Fruit fly (Drosophila melanogaster) Kc167 (cell line): ENCODE data around the gene TrpA1.

Experiments
- Myc ChIP-seq: fragments of >200 bp; optimal IDR thresholded peaks from 2 replicates; lab custom pipeline; 2017; ENCODE audit warnings: missing external identifiers
- Sin3A ChIP-seq: fragments of >200 bp; optimal IDR thresholded peaks from 2 replicates; lab custom pipeline; 2018; ENCODE audit warnings: missing external identifiers
- h ChIP-seq: fragments of >200 bp; optimal IDR thresholded peaks from 3 replicates; lab custom pipeline; 2018; ENCODE audit warnings: missing external identifiers
- insv ChIP-seq: fragments of >200 bp; optimal IDR thresholded peaks from 3 replicates; lab custom pipeline; 2018; ENCODE audit warnings: missing external identifiers
- psq ChIP-seq: fragments of >200 bp; optimal IDR thresholded peaks from 2 replicates; lab custom pipeline; 2017; ENCODE audit warnings: missing external identifiers
- ttk ChIP-seq: sonication (Bioruptor generic); optimal IDR thresholded peaks from 2 replicates; lab custom pipeline; 2017; ENCODE audit warnings: missing external identifiers

TrpA1 gene

dm6 chr3L:8925679-8926078 is 20.7 kb upstream of the TrpA1 start:
- TF ChIP-seq insv (lab: Kevin White, UChicago) = no peak
- TF ChIP-seq h (lab: Kevin White, UChicago) = no peak
- TF ChIP-seq Sin3A (lab: Kevin White, UChicago) = no peak
- TF ChIP-seq psq (lab: Kevin White, UChicago) = no peak
- TF ChIP-seq ttk (lab: Kevin White, UChicago) = no peak
- no peak for TF ChIP-seq Myc (lab: Kevin White, UChicago)

dm6 chr3L:8924999-8925398 is 20.0 kb upstream of the TrpA1 start:
- TF ChIP-seq insv (lab: Kevin White, UChicago) = no peak
- TF ChIP-seq ttk (lab: Kevin White, UChicago) = no peak
- no peak for TF ChIP-seq Myc (lab: Kevin White, UChicago)
- no peak for TF ChIP-seq Sin3A (lab: Kevin White, UChicago)
- no peak for TF ChIP-seq h (lab: Kevin White, UChicago)
- TF ChIP-seq psq (lab: Kevin White, UChicago) = no peak

- TF ChIP-seq Myc (lab: Kevin White, UChicago) (no peak), psq (lab: Kevin White, UChicago) (no peak), ttk (lab: Kevin White, UChicago) (no peak), Sin3A (lab: Kevin White, UChicago) (no peak)
Observed at dm6 chr3L:8924417-8924913, 19.5 kb upstream of the TrpA1 start.

- TF ChIP-seq ttk (lab: Kevin White, UChicago) (no peak), h (lab: Kevin White, UChicago) (no peak), Myc (lab: Kevin White, UChicago) (no peak), insv (lab: Kevin White, UChicago) (no peak), Sin3A (lab: Kevin White, UChicago) (no peak), psq (lab: Kevin White, UChicago) (no peak)
Observed at dm6 chr3L:8920710-8921109, 15.7 kb upstream of the TrpA1 start.

dm6 chr3L:8919678-8920077 is 14.7 kb upstream of the TrpA1 start:
- TF ChIP-seq ttk (lab: Kevin White, UChicago) (no peak), h (lab: Kevin White, UChicago) (no peak), Sin3A (lab: Kevin White, UChicago) (no peak), insv (lab: Kevin White, UChicago) (no peak), psq (lab: Kevin White, UChicago) (no peak)

dm6 chr3L:8913537-8914108 is 8.6 kb upstream of the TrpA1 start:
- no peak for TF ChIP-seq psq (lab: Kevin White, UChicago)
- no peak for TF ChIP-seq h (lab: Kevin White, UChicago)
- TF ChIP-seq Myc (lab: Kevin White, UChicago) = no peak
- no peak for TF ChIP-seq ttk (lab: Kevin White, UChicago)
- TF ChIP-seq Sin3A (lab: Kevin White, UChicago) = no peak
- no peak for TF ChIP-seq insv (lab: Kevin White, UChicago)

- TF ChIP-seq psq (lab: Kevin White, UChicago) (no peak), insv (lab: Kevin White, UChicago) (no peak), Sin3A (lab: Kevin White, UChicago) (no peak), ttk (lab: Kevin White, UChicago) (no peak)
Observed at dm6 chr3L:8912332-8912731, 7.3 kb upstream of the TrpA1 start, which contains the start of the genes Tsp66E and mfr. TSS of gene Tsp66E (plus strand) at chr3L:8912499. TSS of gene mfr (minus strand) at chr3L:8912671.

dm6 chr3L:8891167-8891618 is 13.8 kb downstream of the TrpA1 start, which contains the start of gene Mcm7:
TSS of gene Mcm7 (plus strand) at chr3L:8891596.
- no peak for TF ChIP-seq Myc (lab: Kevin White, UChicago)
- no peak for TF ChIP-seq ttk (lab: Kevin White, UChicago)
- TF ChIP-seq psq (lab: Kevin White, UChicago) = no peak
- no peak for TF ChIP-seq Sin3A (lab: Kevin White, UChicago)
- no peak for TF ChIP-seq insv (lab: Kevin White, UChicago)
- TF ChIP-seq h (lab: Kevin White, UChicago) = no peak

dm6 chr3L:8888533-8888932 is 16.5 kb downstream of the TrpA1 start, which contains the start of gene CG43169:
TSS of gene CG43169 (minus strand) at chr3L:8888633.
- TF ChIP-seq insv (lab: Kevin White, UChicago) = no peak
- TF ChIP-seq Myc (lab: Kevin White, UChicago) = no peak
- TF ChIP-seq Sin3A (lab: Kevin White, UChicago) = no peak
- no peak for TF ChIP-seq psq (lab: Kevin White, UChicago)
- TF ChIP-seq ttk (lab: Kevin White, UChicago) = no peak
- TF ChIP-seq h (lab: Kevin White, UChicago) = no peak

dm6 chr3L:8881778-8882366 is 23.1 kb downstream of the TrpA1 start:
- TF ChIP-seq Sin3A (lab: Kevin White, UChicago) (no peak), insv (lab: Kevin White, UChicago) (no peak), ttk (lab: Kevin White, UChicago) (no peak), Myc (lab: Kevin White, UChicago) (no peak), psq (lab: Kevin White, UChicago) (no peak), h (lab: Kevin White, UChicago) (no peak)

dm6 chr3L:8879465-8879864 is 25.5 kb downstream of the TrpA1 start:
- TF ChIP-seq psq (lab: Kevin White, UChicago) = no peak
- no peak for TF ChIP-seq Myc (lab: Kevin White, UChicago)
- no peak for TF ChIP-seq h (lab: Kevin White, UChicago)
